Fruit fly (Drosophila melanogaster) whole organism, embryonic: ENCODE results near the gene Usp8.
A peak's percentile ranks its signal among the peaks of the same experiment; 100 is the strongest.

Source experiments
- CG11504 ChIP-seq: fragments of 200-800 bp; sonication (Bioruptor generic); optimal IDR thresholded peaks from 3 replicates; lab custom pipeline; 2019; ENCODE audit warnings: missing biosample characterization, mild to moderate bottlenecking, missing genetic modification characterization, moderate library complexity
- CG12071 ChIP-seq: fragments of 200-800 bp; sonication (Bioruptor generic); optimal IDR thresholded peaks from 3 replicates; lab custom pipeline; 2018; ENCODE audit warnings: missing biosample characterization, mild to moderate bottlenecking, missing genetic modification characterization
- CG12236 ChIP-seq: fragments of 200-800 bp; sonication (Bioruptor generic); optimal IDR thresholded peaks from 2 replicates; lab custom pipeline; 2016; ENCODE audit warnings: missing biosample characterization, missing genetic modification characterization
- CG12299 ChIP-seq: fragments of 200-800 bp; sonication (Bioruptor generic); optimal IDR thresholded peaks from 2 replicates; lab custom pipeline; 2018; ENCODE audit warnings: missing biosample characterization, mild to moderate bottlenecking, missing genetic modification characterization
- CG12659 ChIP-seq: fragments of 200-800 bp; sonication (Bioruptor generic); optimal IDR thresholded peaks from 3 replicates; lab custom pipeline; 2017; ENCODE audit warnings: mild to moderate bottlenecking, missing biosample characterization, missing genetic modification reagents, missing genetic modification characterization
- CG12769 ChIP-seq: fragments of 200-800 bp; sonication (Bioruptor generic); optimal IDR thresholded peaks from 2 replicates; lab custom pipeline; 2019; ENCODE audit warnings: missing biosample characterization, mild to moderate bottlenecking, missing genetic modification characterization, moderate library complexity
- CG12942 ChIP-seq: fragments of 200-800 bp; sonication (Bioruptor generic); optimal IDR thresholded peaks from 3 replicates; lab custom pipeline; 2016; ENCODE audit warnings: missing biosample characterization, missing genetic modification characterization
- CG15269 ChIP-seq: fragments of 200-800 bp; sonication (Bioruptor generic); optimal IDR thresholded peaks from 2 replicates; lab custom pipeline; 2018; ENCODE audit warnings: missing biosample characterization, mild to moderate bottlenecking, missing genetic modification characterization, moderate library complexity
- CG15479 ChIP-seq: fragments of 200-800 bp; sonication (Bioruptor generic); optimal IDR thresholded peaks from 3 replicates; lab custom pipeline; 2019; ENCODE audit warnings: missing biosample characterization, mild to moderate bottlenecking, missing genetic modification characterization, moderate library complexity
- CG16815 ChIP-seq: fragments of 200-800 bp; sonication (Bioruptor generic); optimal IDR thresholded peaks from 3 replicates; lab custom pipeline; 2017; ENCODE audit warnings: missing biosample characterization, mild to moderate bottlenecking, missing genetic modification characterization
- CG17186 ChIP-seq: fragments of 200-800 bp; sonication (Bioruptor generic); optimal IDR thresholded peaks from 3 replicates; lab custom pipeline; 2017; ENCODE audit warnings: missing biosample characterization, missing genetic modification reagents, missing genetic modification characterization
- CG2875 ChIP-seq: fragments of 200-800 bp; sonication (Bioruptor generic); optimal IDR thresholded peaks from 2 replicates; lab custom pipeline; 2017; ENCODE audit warnings: missing biosample characterization, mild to moderate bottlenecking, missing genetic modification characterization, missing genetic modification reagents
- CG4360 ChIP-seq: fragments of 200-800 bp; sonication (Bioruptor generic); IDR thresholded peaks from 2 replicates; pipeline ENCODE4 v1.3.6; 2022; ENCODE audit warnings: missing biosample characterization, missing genetic modification characterization
- CG4424 ChIP-seq: fragments of 200-800 bp; sonication (Bioruptor generic); optimal IDR thresholded peaks from 3 replicates; lab custom pipeline; 2016; ENCODE audit warnings: missing biosample characterization, missing genetic modification characterization
- CG6683 ChIP-seq: fragments of 200-800 bp; sonication (Bioruptor generic); optimal IDR thresholded peaks from 2 replicates; lab custom pipeline; 2017; ENCODE audit warnings: missing biosample characterization, mild to moderate bottlenecking, missing genetic modification characterization, missing genetic modification reagents
- CG6791 ChIP-seq: fragments of 200-800 bp; sonication (Bioruptor generic); IDR thresholded peaks from 3 replicates; pipeline ENCODE4 v1.3.6; 2022; ENCODE audit warnings: missing biosample characterization, missing genetic modification characterization; ENCODE audit not compliant: partially characterized antibody
- CG7839 ChIP-seq: fragments of 200-800 bp; sonication (Bioruptor generic); optimal IDR thresholded peaks from 3 replicates; lab custom pipeline; 2018; ENCODE audit warnings: missing biosample characterization, mild to moderate bottlenecking, missing genetic modification characterization, moderate library complexity
- CoRest ChIP-seq: fragments of 200-800 bp; sonication (Bioruptor generic); optimal IDR thresholded peaks from 3 replicates; lab custom pipeline; 2018; ENCODE audit warnings: missing biosample characterization, mild to moderate bottlenecking, missing genetic modification characterization, moderate library complexity
- D ChIP-seq, 2 experiments: fragments of 200-800 bp in 1 of 2; fragments of >200 bp in 1 of 2; sonication (Bioruptor generic) in 1 of 2; optimal IDR thresholded peaks; 2 replicates in 1 of 2; 3 replicates in 1 of 2; lab custom pipeline; 2017; ENCODE audit warnings: mild to moderate bottlenecking in 1 of 2, missing biosample characterization in 1 of 2, missing genetic modification characterization in 1 of 2, missing genetic modification reagents in 1 of 2
- Dfd ChIP-seq, 2 experiments: fragments of >200 bp; optimal IDR thresholded peaks; 2 replicates each; lab custom pipeline; 2017; ENCODE audit warnings: missing biosample characterization in 2 of 2, missing genetic modification characterization in 2 of 2
- Dip2 ChIP-seq: fragments of 200-800 bp; sonication (Bioruptor generic); IDR thresholded peaks from 2 replicates; pipeline ENCODE4 v1.3.6; 2022; ENCODE audit warnings: missing biosample characterization, missing genetic modification characterization
- H2.0 ChIP-seq: fragments of 200-800 bp; sonication (Bioruptor generic); IDR thresholded peaks from 2 replicates; pipeline ENCODE4 v1.3.6; 2022; ENCODE audit warnings: missing biosample characterization, missing genetic modification characterization
- HLHmδ ChIP-seq: fragments of 200-800 bp; sonication (Bioruptor generic); optimal IDR thresholded peaks from 2 replicates; lab custom pipeline; 2018; ENCODE audit warnings: missing biosample characterization, mild to moderate bottlenecking, missing genetic modification characterization, moderate library complexity
- NC2β ChIP-seq: fragments of 200-800 bp; sonication (Bioruptor generic); optimal IDR thresholded peaks from 2 replicates; lab custom pipeline; 2016; ENCODE audit warnings: missing biosample characterization, missing genetic modification characterization
- Ravus ChIP-seq: fragments of 200-800 bp; sonication (Bioruptor generic); IDR thresholded peaks from 2 replicates; pipeline ENCODE4 v1.3.6; 2022; ENCODE audit warnings: missing biosample characterization, missing genetic modification characterization
- Side ChIP-seq: fragments of 200-800 bp; sonication (Bioruptor generic); optimal IDR thresholded peaks from 2 replicates; lab custom pipeline; 2016; ENCODE audit warnings: missing biosample characterization, missing genetic modification characterization
- ato ChIP-seq: fragments of 200-800 bp; sonication (Bioruptor generic); IDR thresholded peaks from 2 replicates; pipeline ENCODE4 v1.3.6; 2022; ENCODE audit warnings: missing biosample characterization, missing genetic modification characterization; ENCODE audit not compliant: partially characterized antibody
- az2 ChIP-seq: fragments of 200-800 bp; sonication (Bioruptor generic); optimal IDR thresholded peaks from 3 replicates; lab custom pipeline; 2016; ENCODE audit warnings: missing biosample characterization, missing genetic modification characterization
- bsh ChIP-seq, 2 experiments: fragments of 200-800 bp; sonication (Bioruptor generic); optimal IDR thresholded peaks; 2 replicates each; lab custom pipeline; 2017 to 2018; ENCODE audit warnings: mild to moderate bottlenecking in 2 of 2, missing biosample characterization in 2 of 2, missing genetic modification characterization in 2 of 2, moderate library complexity in 1 of 2
- cato ChIP-seq: fragments of 200-800 bp; sonication (Bioruptor generic); optimal IDR thresholded peaks from 2 replicates; lab custom pipeline; 2016; ENCODE audit warnings: missing biosample characterization, missing genetic modification characterization, borderline replicate concordance
- croc ChIP-seq: fragments of 200-800 bp; sonication (Bioruptor generic); conservative IDR thresholded peaks from 3 replicates; pipeline ENCODE4 v1.3.6; 2022; ENCODE audit warnings: missing biosample characterization, missing genetic modification characterization
- crp ChIP-seq, 2 experiments: fragments of 200-800 bp; sonication (Bioruptor generic); optimal IDR thresholded peaks; 2 replicates in 1 of 2; 3 replicates in 1 of 2; lab custom pipeline; 2017; ENCODE audit warnings: missing biosample characterization in 2 of 2, missing genetic modification characterization in 2 of 2, mild to moderate bottlenecking in 1 of 2, moderate library complexity in 1 of 2
- disco-r ChIP-seq: fragments of 200-800 bp; sonication (Bioruptor generic); optimal IDR thresholded peaks from 2 replicates; lab custom pipeline; 2016; ENCODE audit warnings: missing biosample characterization, missing genetic modification characterization
- fd102C ChIP-seq: fragments of 200-800 bp; sonication (Bioruptor generic); optimal IDR thresholded peaks from 2 replicates; lab custom pipeline; 2018; ENCODE audit warnings: missing biosample characterization, mild to moderate bottlenecking, missing genetic modification characterization, moderate library complexity
- gfzf ChIP-seq: fragments of 200-800 bp; sonication (Bioruptor generic); optimal IDR thresholded peaks from 2 replicates; lab custom pipeline; 2016; ENCODE audit warnings: missing biosample characterization, mild to moderate bottlenecking, missing genetic modification characterization, moderate library complexity
- grn ChIP-seq: fragments of 200-800 bp; sonication (Bioruptor generic); optimal IDR thresholded peaks from 3 replicates; lab custom pipeline; 2017; ENCODE audit warnings: missing biosample characterization, missing genetic modification characterization
- kah ChIP-seq: fragments of 200-800 bp; sonication (Bioruptor generic); optimal IDR thresholded peaks from 2 replicates; lab custom pipeline; 2018; ENCODE audit warnings: missing biosample characterization, mild to moderate bottlenecking, missing genetic modification characterization
- nerfin-1 ChIP-seq: fragments of 200-800 bp; sonication (Bioruptor generic); optimal IDR thresholded peaks from 3 replicates; lab custom pipeline; 2019; ENCODE audit warnings: missing biosample characterization, mild to moderate bottlenecking, missing genetic modification characterization, moderate library complexity
- odd ChIP-seq: fragments of 200-800 bp; sonication (Bioruptor generic); optimal IDR thresholded peaks from 2 replicates; lab custom pipeline; 2017; ENCODE audit warnings: missing biosample characterization, mild to moderate bottlenecking, missing genetic modification characterization
- onecut ChIP-seq: fragments of 200-800 bp; sonication (Bioruptor generic); IDR thresholded peaks from 2 replicates; pipeline ENCODE4 v1.3.6; 2022; ENCODE audit warnings: missing biosample characterization, missing genetic modification characterization
- pan ChIP-seq, 4 experiments: fragments of >200 bp in 3 of 4; fragments of 200-800 bp in 1 of 4; sonication (Bioruptor generic) in 1 of 4; optimal IDR thresholded peaks in 3 of 4; IDR thresholded peaks in 1 of 4; 2 replicates each; pipeline versions ENCODE4 v1.3.6 to Lab custom; 2017 to 2022; ENCODE audit warnings: missing biosample characterization in 2 of 4, missing genetic modification characterization in 2 of 4, mixed read lengths in 1 of 4
- sisA ChIP-seq: fragments of 200-800 bp; sonication (Bioruptor generic); IDR thresholded peaks from 2 replicates; pipeline ENCODE4 v1.3.6; 2022; ENCODE audit warnings: missing biosample characterization, missing genetic modification characterization
- slp2 ChIP-seq: fragments of 200-800 bp; sonication (Bioruptor generic); optimal IDR thresholded peaks from 2 replicates; lab custom pipeline; 2016; ENCODE audit warnings: missing biosample characterization, missing genetic modification characterization
- tio ChIP-seq: fragments of 200-800 bp; sonication (Bioruptor generic); optimal IDR thresholded peaks from 2 replicates; lab custom pipeline; 2017; ENCODE audit warnings: missing biosample characterization, missing genetic modification characterization, inconsistent platforms
- unc-4 ChIP-seq: fragments of 200-800 bp; sonication (Bioruptor generic); IDR thresholded peaks from 2 replicates; pipeline ENCODE4 v1.3.6; 2022; ENCODE audit warnings: missing biosample characterization, missing genetic modification characterization; ENCODE audit not compliant: partially characterized antibody
- usp ChIP-seq: fragments of >200 bp; optimal IDR thresholded peaks from 2 replicates; lab custom pipeline; 2017; ENCODE audit warnings: missing biosample characterization, missing genetic modification characterization
- zen ChIP-seq: fragments of 200-800 bp; sonication (Bioruptor generic); optimal IDR thresholded peaks from 3 replicates; lab custom pipeline; 2018; ENCODE audit warnings: missing biosample characterization, mild to moderate bottlenecking, missing genetic modification characterization, moderate library complexity

Gene Usp8

DNA sequence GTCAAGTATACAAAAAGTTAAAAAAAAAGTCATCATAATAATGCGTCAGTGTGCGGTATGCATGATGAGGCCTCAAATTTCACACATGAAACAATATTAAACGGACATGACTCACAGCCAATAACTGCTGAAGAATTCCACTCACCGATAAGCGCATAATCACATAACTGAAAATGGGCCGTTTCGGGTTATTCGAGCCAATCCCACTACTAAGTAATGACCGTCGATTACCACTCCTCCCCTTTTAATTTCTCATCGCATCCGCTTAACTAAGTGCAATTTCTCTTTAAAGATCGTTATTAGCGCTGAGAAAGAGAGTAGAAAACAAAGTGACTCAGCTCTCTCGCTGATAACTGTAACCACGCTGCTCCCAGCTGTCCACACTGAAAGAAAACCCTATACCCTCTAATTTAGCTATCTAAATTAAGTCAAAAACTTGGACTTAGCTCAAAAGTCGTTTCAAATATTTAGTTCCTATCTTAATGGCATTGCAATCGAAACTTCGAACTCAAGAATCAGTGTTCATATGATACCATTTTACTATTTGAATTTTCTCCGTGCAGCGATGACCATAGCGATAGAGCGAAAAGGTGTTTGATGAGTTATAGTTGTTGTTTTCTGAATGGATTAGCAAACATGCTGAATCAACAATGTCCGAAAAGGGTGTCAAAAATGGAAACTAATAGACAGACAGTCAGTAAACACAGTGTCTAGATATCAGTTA is 21.2 kb upstream of the Usp8 start (continued):
- TF ChIP-seq CG7839 (peak; percentile 89), CG6683 (GFP tag; lab: Kevin White, UChicago) (no peak), CG6791 (GFP tag; lab: Robert Waterston, UW) (no peak), CG16815 (GFP tag; lab: Kevin White, UChicago) (peak; percentile 45), Side (GFP tag; lab: Kevin White, UChicago) (peak; percentile 87), bsh (GFP tag; optimal IDR thresholded peaks at IDR 0.05; lab: Kevin White, UChicago) (peak; percentile 24 to 91), onecut (GFP tag; lab: Robert Waterston, UW) (peak; percentile 74), CG15269 (tag; lab: Kevin White, UChicago) (peak; percentile 91), CG4424 (GFP tag; lab: Kevin White, UChicago) (peak; percentile 15), CG12659 (peak; percentile 86), grn (GFP tag; lab: Kevin White, UChicago) (peak; percentile 89), CG11504 (peak; percentile 92), odd (GFP tag; lab: Kevin White, UChicago) (peak; percentile 80), NC2β (GFP tag; lab: Kevin White, UChicago) (peak; percentile 89), CG17186 (GFP tag; lab: Kevin White, UChicago) (peak; percentile 58), disco-r (GFP tag; lab: Kevin White, UChicago) (peak; percentile 76), tio (GFP tag; lab: Kevin White, UChicago) (peak; percentile 84), CG4360 (GFP tag; lab: Robert Waterston, UW) (peak; percentile 51), CG12942 (GFP tag; lab: Kevin White, UChicago) (peak; percentile 89), gfzf (GFP tag; lab: Kevin White, UChicago) (no peak), D (optimal IDR thresholded peaks at IDR 0.05; lab: Kevin White, UChicago) (no peak), D (GFP tag; optimal IDR thresholded peaks at IDR 0.05; lab: Kevin White, UChicago) (peak; percentile 60), ato (GFP tag; lab: Robert Waterston, UW) (no peak), H2.0 (GFP tag; lab: Robert Waterston, UW) (peak; percentile 83), crp (GFP tag; optimal IDR thresholded peaks at IDR 0.05; lab: Kevin White, UChicago) (peak in 1 of 2 experiments; percentile 65), nerfin-1 (tag; lab: Kevin White, UChicago) (peak; percentile 80), CG15479 (no peak), CoRest (peak; percentile 87), unc-4 (GFP tag; lab: Robert Waterston, UW) (no peak), croc (GFP tag; lab: Robert Waterston, UW) (peak; percentile 78), CG12236 (GFP tag; lab: Kevin White, UChicago) (peak; percentile 88), cato (GFP tag; lab: Kevin White, UChicago) (peak; percentile 73), CG12769 (peak; percentile 94), HLHmδ (GFP tag; lab: Kevin White, UChicago) (no peak), kah (GFP tag; lab: Kevin White, UChicago) (peak; percentile 78), Ravus (peak; percentile 73), zen (tag; lab: Kevin White, UChicago) (peak; percentile 87), CG12071 (peak; percentile 54), CG12299 (peak; percentile 78), az2 (GFP tag; lab: Kevin White, UChicago) (peak; percentile 82), sisA (peak; percentile 80), fd102C (GFP tag; lab: Kevin White, UChicago) (peak; percentile 78), usp (GFP tag; lab: Kevin White, UChicago) (no peak), slp2 (GFP tag; lab: Kevin White, UChicago) (peak; percentile 86), pan (optimal IDR thresholded peaks at IDR 0.05; lab: Kevin White, UChicago) (no peak), pan (GFP tag; optimal IDR thresholded peaks at IDR 0.05 in 1 of 2, IDR thresholded peaks at IDR 0.05 in 1 of 2) (peak in 1 of 2 experiments; percentile 91), Dfd (GFP tag; optimal IDR thresholded peaks at IDR 0.05; lab: Kevin White, UChicago) (no peak), Dip2 (no peak), CG2875 (GFP tag; lab: Kevin White, UChicago) (peak; percentile 89)
